Fruit fly (Drosophila melanogaster) whole organism, embryonic: ENCODE measurements around the gene CG43346.
A peak's percentile ranks its signal among the peaks of the same experiment; 100 is the strongest.

Source experiments
- Antp ChIP-seq: fragments of 200-800 bp; sonication (Bioruptor generic); optimal IDR thresholded peaks from 3 replicates; lab custom pipeline; 2016; ENCODE audit warnings: missing biosample characterization, missing genetic modification characterization
- BEAF-32 ChIP-seq: fragments of 200-800 bp; sonication (Bioruptor generic); optimal IDR thresholded peaks from 3 replicates; lab custom pipeline; 2017; ENCODE audit warnings: missing biosample characterization, missing genetic modification characterization, mild to moderate bottlenecking, moderate library complexity, missing genetic modification reagents
- CG11504 ChIP-seq: fragments of 200-800 bp; sonication (Bioruptor generic); optimal IDR thresholded peaks from 3 replicates; lab custom pipeline; 2019; ENCODE audit warnings: missing biosample characterization, mild to moderate bottlenecking, missing genetic modification characterization, moderate library complexity
- CG12219 ChIP-seq: fragments of 200-800 bp; sonication (Bioruptor generic); optimal IDR thresholded peaks from 3 replicates; lab custom pipeline; 2018; ENCODE audit warnings: missing biosample characterization, mild to moderate bottlenecking, missing genetic modification characterization
- CG12299 ChIP-seq: fragments of 200-800 bp; sonication (Bioruptor generic); optimal IDR thresholded peaks from 2 replicates; lab custom pipeline; 2018; ENCODE audit warnings: missing biosample characterization, mild to moderate bottlenecking, missing genetic modification characterization
- CG14667 ChIP-seq: fragments of 200-800 bp; sonication (Bioruptor generic); IDR thresholded peaks from 2 replicates; pipeline ENCODE4 v1.3.6; 2022; ENCODE audit warnings: missing biosample characterization, missing genetic modification characterization
- CG14860 ChIP-seq: fragments of 200-800 bp; sonication (Bioruptor generic); IDR thresholded peaks from 3 replicates; pipeline ENCODE4 v1.3.6; 2022; ENCODE audit warnings: missing biosample characterization, missing genetic modification characterization; ENCODE audit not compliant: partially characterized antibody
- CG15514 ChIP-seq: fragments of 200-800 bp; sonication (Bioruptor generic); optimal IDR thresholded peaks from 3 replicates; lab custom pipeline; 2017; ENCODE audit warnings: missing biosample characterization, missing genetic modification characterization, mild to moderate bottlenecking, moderate library complexity, missing genetic modification reagents
- CG17802 ChIP-seq: fragments of 200-800 bp; sonication (Bioruptor generic); optimal IDR thresholded peaks from 2 replicates; lab custom pipeline; 2018; ENCODE audit warnings: missing biosample characterization, mild to moderate bottlenecking, missing genetic modification characterization, moderate library complexity
- CG18764 ChIP-seq: fragments of 200-800 bp; sonication (Bioruptor generic); optimal IDR thresholded peaks from 3 replicates; lab custom pipeline; 2016; ENCODE audit warnings: missing biosample characterization, missing genetic modification characterization
- CG2120 ChIP-seq: fragments of 200-800 bp; sonication (Bioruptor generic); optimal IDR thresholded peaks from 3 replicates; lab custom pipeline; 2016; ENCODE audit warnings: missing biosample characterization, missing genetic modification characterization
- CG2199 ChIP-seq: fragments of 200-800 bp; sonication (Bioruptor generic); IDR thresholded peaks from 3 replicates; pipeline ENCODE4 v1.3.6; 2022; ENCODE audit warnings: missing biosample characterization, missing genetic modification characterization
- CG3065 ChIP-seq: fragments of 200-800 bp; sonication (Bioruptor generic); optimal IDR thresholded peaks from 2 replicates; lab custom pipeline; 2016; ENCODE audit warnings: missing biosample characterization, missing genetic modification characterization
- CG3163 ChIP-seq: fragments of 200-800 bp; sonication (Bioruptor generic); optimal IDR thresholded peaks from 3 replicates; lab custom pipeline; 2016; ENCODE audit warnings: missing biosample characterization, missing genetic modification characterization
- CG3281 ChIP-seq: fragments of 200-800 bp; sonication (Bioruptor generic); optimal IDR thresholded peaks from 3 replicates; lab custom pipeline; 2017; ENCODE audit warnings: missing biosample characterization, mild to moderate bottlenecking, missing genetic modification characterization
- CG6654 ChIP-seq: fragments of 200-800 bp; sonication (Bioruptor generic); optimal IDR thresholded peaks from 2 replicates; lab custom pipeline; 2017; ENCODE audit warnings: missing biosample characterization, mild to moderate bottlenecking, missing genetic modification characterization
- CG7963 ChIP-seq: fragments of 200-800 bp; sonication (Bioruptor generic); IDR thresholded peaks from 3 replicates; pipeline ENCODE4 v1.3.6; 2022; ENCODE audit warnings: missing biosample characterization, missing genetic modification characterization; ENCODE audit not compliant: partially characterized antibody
- CG9797 ChIP-seq: fragments of 200-800 bp; sonication (Bioruptor generic); optimal IDR thresholded peaks from 3 replicates; lab custom pipeline; 2018; ENCODE audit warnings: missing biosample characterization, mild to moderate bottlenecking, missing genetic modification characterization
- Dfd ChIP-seq, 2 experiments: fragments of >200 bp; optimal IDR thresholded peaks; 2 replicates each; lab custom pipeline; 2017; ENCODE audit warnings: missing biosample characterization in 2 of 2, missing genetic modification characterization in 2 of 2
- Dp ChIP-seq: fragments of 200-800 bp; sonication (Bioruptor generic); optimal IDR thresholded peaks from 2 replicates; lab custom pipeline; 2018; ENCODE audit warnings: missing biosample characterization, mild to moderate bottlenecking, missing genetic modification characterization, moderate library complexity
- Elba2 ChIP-seq: fragments of 200-800 bp; sonication (Bioruptor generic); optimal IDR thresholded peaks from 3 replicates; lab custom pipeline; 2016; ENCODE audit warnings: missing biosample characterization, missing genetic modification characterization
- Ets97D ChIP-seq: fragments of 200-800 bp; sonication (Bioruptor generic); optimal IDR thresholded peaks from 3 replicates; lab custom pipeline; 2016; ENCODE audit warnings: missing biosample characterization, missing genetic modification characterization
- Fer1 ChIP-seq: fragments of 200-800 bp; sonication (Bioruptor generic); optimal IDR thresholded peaks from 2 replicates; lab custom pipeline; 2017; ENCODE audit warnings: missing biosample characterization, mild to moderate bottlenecking, missing genetic modification characterization
- Gsc ChIP-seq: fragments of 200-800 bp; sonication (Bioruptor generic); IDR thresholded peaks from 2 replicates; pipeline ENCODE4 v1.3.6; 2022; ENCODE audit warnings: missing biosample characterization, missing genetic modification characterization
- Gug ChIP-seq: fragments of 200-800 bp; sonication (Bioruptor generic); IDR thresholded peaks from 4 replicates; pipeline ENCODE4 v1.3.6; 2022; ENCODE audit warnings: missing biosample characterization, missing genetic modification characterization
- Hsf ChIP-seq: fragments of 200-800 bp; sonication (Bioruptor generic); optimal IDR thresholded peaks from 3 replicates; lab custom pipeline; 2016; ENCODE audit warnings: missing biosample characterization, missing genetic modification characterization
- Lhr ChIP-seq: fragments of 200-800 bp; sonication (Bioruptor generic); optimal IDR thresholded peaks from 3 replicates; lab custom pipeline; 2017; ENCODE audit warnings: mild to moderate bottlenecking, missing biosample characterization, missing genetic modification reagents, missing genetic modification characterization
- MBD-R2 ChIP-seq: fragments of 200-800 bp; sonication (Bioruptor generic); IDR thresholded peaks from 2 replicates; pipeline ENCODE4 v1.3.6; 2022; ENCODE audit warnings: missing biosample characterization, missing genetic modification characterization
- Mad ChIP-seq: fragments of 200-800 bp; sonication (Bioruptor generic); optimal IDR thresholded peaks from 2 replicates; lab custom pipeline; 2016; ENCODE audit warnings: missing biosample characterization, missing genetic modification characterization
- Myb ChIP-seq: fragments of 200-800 bp; sonication (Bioruptor generic); optimal IDR thresholded peaks from 2 replicates; lab custom pipeline; 2016; ENCODE audit warnings: missing biosample characterization, missing genetic modification characterization
- Pdp1 ChIP-seq, 2 experiments: fragments of 200-800 bp; sonication (Bioruptor generic); optimal IDR thresholded peaks; 3 replicates each; lab custom pipeline; 2016; ENCODE audit warnings: missing biosample characterization in 2 of 2, missing genetic modification characterization in 2 of 2, mild to moderate bottlenecking in 1 of 2, moderate library complexity in 1 of 2
- Rfx ChIP-seq: fragments of 200-800 bp; sonication (Bioruptor generic); IDR thresholded peaks from 2 replicates; pipeline ENCODE4 v1.3.6; 2022; ENCODE audit warnings: missing biosample characterization, missing genetic modification characterization
- ab ChIP-seq: fragments of 200-800 bp; sonication (Bioruptor generic); optimal IDR thresholded peaks from 2 replicates; lab custom pipeline; 2016; ENCODE audit warnings: missing biosample characterization, missing genetic modification characterization
- amos ChIP-seq: fragments of 200-800 bp; sonication (Bioruptor generic); IDR thresholded peaks from 2 replicates; pipeline ENCODE4 v1.3.6; 2022; ENCODE audit warnings: missing biosample characterization, missing genetic modification characterization; ENCODE audit not compliant: partially characterized antibody
- cato ChIP-seq: fragments of 200-800 bp; sonication (Bioruptor generic); optimal IDR thresholded peaks from 2 replicates; lab custom pipeline; 2016; ENCODE audit warnings: missing biosample characterization, missing genetic modification characterization, borderline replicate concordance
- corto ChIP-seq: fragments of 200-800 bp; sonication (Bioruptor generic); optimal IDR thresholded peaks from 2 replicates; lab custom pipeline; 2016; ENCODE audit warnings: missing biosample characterization, mild to moderate bottlenecking, missing genetic modification characterization, moderate library complexity
- exex ChIP-seq: fragments of 200-800 bp; sonication (Bioruptor generic); optimal IDR thresholded peaks from 4 replicates; lab custom pipeline; 2018; ENCODE audit warnings: missing biosample characterization, mild to moderate bottlenecking, missing genetic modification characterization, moderate library complexity
- gem ChIP-seq: fragments of 200-800 bp; sonication (Bioruptor generic); optimal IDR thresholded peaks from 2 replicates; lab custom pipeline; 2019; ENCODE audit warnings: missing biosample characterization, mild to moderate bottlenecking, missing genetic modification characterization, moderate library complexity
- grn ChIP-seq: fragments of 200-800 bp; sonication (Bioruptor generic); optimal IDR thresholded peaks from 3 replicates; lab custom pipeline; 2017; ENCODE audit warnings: missing biosample characterization, missing genetic modification characterization
- knrl ChIP-seq: fragments of 200-800 bp; sonication (Bioruptor generic); IDR thresholded peaks from 3 replicates; pipeline ENCODE4 v1.3.6; 2022; ENCODE audit warnings: missing biosample characterization, missing genetic modification characterization; ENCODE audit not compliant: partially characterized antibody
- lbe ChIP-seq: fragments of 200-800 bp; sonication (Bioruptor generic); optimal IDR thresholded peaks from 2 replicates; lab custom pipeline; 2016; ENCODE audit warnings: missing biosample characterization, mild to moderate bottlenecking, missing genetic modification characterization
- onecut ChIP-seq: fragments of 200-800 bp; sonication (Bioruptor generic); IDR thresholded peaks from 2 replicates; pipeline ENCODE4 v1.3.6; 2022; ENCODE audit warnings: missing biosample characterization, missing genetic modification characterization
- peb ChIP-seq: fragments of 200-800 bp; sonication (Bioruptor generic); IDR thresholded peaks from 2 replicates; pipeline ENCODE4 v1.3.6; 2022; ENCODE audit warnings: missing biosample characterization, missing genetic modification characterization
- schlank ChIP-seq: fragments of 200-800 bp; sonication (Bioruptor generic); optimal IDR thresholded peaks from 2 replicates; lab custom pipeline; 2018; ENCODE audit warnings: missing biosample characterization, mild to moderate bottlenecking, missing genetic modification characterization
- slp2 ChIP-seq: fragments of 200-800 bp; sonication (Bioruptor generic); optimal IDR thresholded peaks from 2 replicates; lab custom pipeline; 2016; ENCODE audit warnings: missing biosample characterization, missing genetic modification characterization
- sug ChIP-seq: fragments of 200-800 bp; optimal IDR thresholded peaks from 2 replicates; lab custom pipeline; 2019; ENCODE audit warnings: missing biosample characterization, mild to moderate bottlenecking, missing genetic modification characterization, moderate library complexity
- trem ChIP-seq: fragments of 200-800 bp; optimal IDR thresholded peaks from 3 replicates; lab custom pipeline; 2019; ENCODE audit warnings: missing biosample characterization, mild to moderate bottlenecking, missing genetic modification characterization, moderate library complexity
- unc-4 ChIP-seq: fragments of 200-800 bp; sonication (Bioruptor generic); IDR thresholded peaks from 2 replicates; pipeline ENCODE4 v1.3.6; 2022; ENCODE audit warnings: missing biosample characterization, missing genetic modification characterization; ENCODE audit not compliant: partially characterized antibody

Gene CG43346

dm6 chr2L:21141714-21142500 is 26.5 kb downstream of the CG43346 start, which contains the start of gene Dap160 (continued):
- TF ChIP-seq Hsf (GFP tag; lab: Kevin White, UChicago), result no peak
- TF ChIP-seq CG2120 (GFP tag; lab: Kevin White, UChicago), result peak; percentile 51
- no peak for TF ChIP-seq corto
- TF ChIP-seq CG18764, result no peak
- no peak for TF ChIP-seq CG3065 (GFP tag; lab: Kevin White, UChicago)
- TF ChIP-seq CG2199 (GFP tag; lab: Robert Waterston, UW), result no peak
- peak; percentile 96 for TF ChIP-seq CG3163 (GFP tag; lab: Kevin White, UChicago)
- peak; percentile 52; the same call in 1 of the 2 replicates for TF ChIP-seq Rfx (GFP tag; lab: Robert Waterston, UW)
- TF ChIP-seq knrl (GFP tag; lab: Robert Waterston, UW), result peak; percentile 68
- no peak for TF ChIP-seq CG12219
- TF ChIP-seq CG11504 (tag; lab: Kevin White, UChicago), result no peak
- TF ChIP-seq amos, result peak; percentile 85
- no peak for TF ChIP-seq CG14667 (GFP tag; lab: Robert Waterston, UW)
- TF ChIP-seq BEAF-32 (GFP tag; lab: Kevin White, UChicago), result peak; percentile 70
- peak; percentile 92 for TF ChIP-seq Myb (GFP tag; lab: Kevin White, UChicago)
- TF ChIP-seq slp2 (GFP tag; lab: Kevin White, UChicago), result no peak
- no peak for TF ChIP-seq trem (tag; lab: Kevin White, UChicago)
- peak; percentile 29 for TF ChIP-seq Lhr (GFP tag; lab: Kevin White, UChicago)
- TF ChIP-seq schlank, result no peak
- TF ChIP-seq Mad (GFP tag; lab: Kevin White, UChicago), result no peak
- peak; percentile 82 for TF ChIP-seq CG15514 (GFP tag; lab: Kevin White, UChicago)
- peak; percentile 21 for TF ChIP-seq CG3281
- TF ChIP-seq exex (tag; lab: Kevin White, UChicago), result peak; percentile 39
- TF ChIP-seq Dfd (GFP tag; optimal IDR thresholded peaks at IDR 0.05; lab: Kevin White, UChicago), result no peak
- TF ChIP-seq Gug (GFP tag; lab: Robert Waterston, UW), result no peak
- no peak for TF ChIP-seq cato (GFP tag; lab: Kevin White, UChicago)
- peak; percentile 29 for TF ChIP-seq Ets97D (GFP tag; lab: Kevin White, UChicago)
- peak; percentile 29; the same call in 1 of the 2 replicates for TF ChIP-seq MBD-R2
- TF ChIP-seq Gsc (GFP tag; lab: Robert Waterston, UW), result no peak
- no peak for TF ChIP-seq Elba2
- TF ChIP-seq CG9797 (GFP tag; lab: Kevin White, UChicago), result peak; percentile 29
- TF ChIP-seq Dp, result peak; percentile 54
- no peak for TF ChIP-seq gem (tag; lab: Kevin White, UChicago)
- TF ChIP-seq CG7963 (GFP tag; lab: Robert Waterston, UW), result peak; percentile 81
- TF ChIP-seq Pdp1 (GFP tag; optimal IDR thresholded peaks at IDR 0.05; lab: Kevin White, UChicago), result peak in 1 of 2 experiments; percentile 27
- TF ChIP-seq onecut (GFP tag; lab: Robert Waterston, UW), result peak; percentile 79
- peak; percentile 68 for TF ChIP-seq unc-4 (GFP tag; lab: Robert Waterston, UW)
- peak; percentile 36 for TF ChIP-seq grn (GFP tag; lab: Kevin White, UChicago)
- peak; percentile 48; the same call in 1 of the 3 replicates for TF ChIP-seq CG14860 (GFP tag; lab: Robert Waterston, UW)
- no peak for TF ChIP-seq Antp (GFP tag; lab: Kevin White, UChicago)
- TF ChIP-seq lbe, result peak; percentile 3
- TF ChIP-seq CG12299 (tag; lab: Kevin White, UChicago), result no peak
- TF ChIP-seq ab (GFP tag; lab: Kevin White, UChicago), result no peak
- TF ChIP-seq CG6654 (GFP tag; lab: Kevin White, UChicago), result no peak
- TF ChIP-seq sug (tag; lab: Kevin White, UChicago), result peak; percentile 5
- peak; percentile 61 for TF ChIP-seq CG17802 (tag; lab: Kevin White, UChicago)
- no peak for TF ChIP-seq peb (GFP tag; lab: Robert Waterston, UW)
- TF ChIP-seq Fer1 (GFP tag; lab: Kevin White, UChicago), result peak; percentile 41
